Fruit fly (Drosophila melanogaster) Kc167 (cell line): ENCODE data around the gene ssp6.

Source experiments
- Myc ChIP-seq: fragments of >200 bp; optimal IDR thresholded peaks from 2 replicates; lab custom pipeline; 2017; ENCODE audit warnings: missing external identifiers
- Sin3A ChIP-seq: fragments of >200 bp; optimal IDR thresholded peaks from 2 replicates; lab custom pipeline; 2018; ENCODE audit warnings: missing external identifiers
- h ChIP-seq: fragments of >200 bp; optimal IDR thresholded peaks from 3 replicates; lab custom pipeline; 2018; ENCODE audit warnings: missing external identifiers
- insv ChIP-seq: fragments of >200 bp; optimal IDR thresholded peaks from 3 replicates; lab custom pipeline; 2018; ENCODE audit warnings: missing external identifiers
- psq ChIP-seq: fragments of >200 bp; optimal IDR thresholded peaks from 2 replicates; lab custom pipeline; 2017; ENCODE audit warnings: missing external identifiers
- ttk ChIP-seq: sonication (Bioruptor generic); optimal IDR thresholded peaks from 2 replicates; lab custom pipeline; 2017; ENCODE audit warnings: missing external identifiers

The ssp6 gene

DNA sequence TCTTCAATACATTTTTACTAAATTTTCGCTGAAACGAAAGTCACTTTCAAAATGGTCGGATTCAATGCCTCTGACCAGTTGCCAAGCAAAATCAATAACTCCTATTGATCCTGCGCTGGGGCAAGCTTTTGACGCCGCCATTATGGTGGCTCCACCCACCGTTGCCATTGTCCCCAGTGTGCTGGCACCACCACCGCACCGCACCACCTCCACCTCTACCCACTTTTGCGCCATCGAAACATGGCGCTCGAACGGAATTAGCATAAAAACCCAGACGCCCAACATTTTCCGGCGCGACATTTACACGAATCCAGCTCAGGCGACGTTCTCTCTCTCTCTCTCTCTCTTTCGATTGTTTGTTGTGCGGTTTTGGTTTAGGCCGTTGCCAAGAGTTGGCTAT is 40.4 kb downstream of the ssp6 start:
- TF ChIP-seq insv (lab: Kevin White, UChicago) (no peak), ttk (lab: Kevin White, UChicago) (no peak), psq (lab: Kevin White, UChicago) (no peak), h (no peak), Myc (lab: Kevin White, UChicago) (no peak), Sin3A (lab: Kevin White, UChicago) (no peak)

DNA sequence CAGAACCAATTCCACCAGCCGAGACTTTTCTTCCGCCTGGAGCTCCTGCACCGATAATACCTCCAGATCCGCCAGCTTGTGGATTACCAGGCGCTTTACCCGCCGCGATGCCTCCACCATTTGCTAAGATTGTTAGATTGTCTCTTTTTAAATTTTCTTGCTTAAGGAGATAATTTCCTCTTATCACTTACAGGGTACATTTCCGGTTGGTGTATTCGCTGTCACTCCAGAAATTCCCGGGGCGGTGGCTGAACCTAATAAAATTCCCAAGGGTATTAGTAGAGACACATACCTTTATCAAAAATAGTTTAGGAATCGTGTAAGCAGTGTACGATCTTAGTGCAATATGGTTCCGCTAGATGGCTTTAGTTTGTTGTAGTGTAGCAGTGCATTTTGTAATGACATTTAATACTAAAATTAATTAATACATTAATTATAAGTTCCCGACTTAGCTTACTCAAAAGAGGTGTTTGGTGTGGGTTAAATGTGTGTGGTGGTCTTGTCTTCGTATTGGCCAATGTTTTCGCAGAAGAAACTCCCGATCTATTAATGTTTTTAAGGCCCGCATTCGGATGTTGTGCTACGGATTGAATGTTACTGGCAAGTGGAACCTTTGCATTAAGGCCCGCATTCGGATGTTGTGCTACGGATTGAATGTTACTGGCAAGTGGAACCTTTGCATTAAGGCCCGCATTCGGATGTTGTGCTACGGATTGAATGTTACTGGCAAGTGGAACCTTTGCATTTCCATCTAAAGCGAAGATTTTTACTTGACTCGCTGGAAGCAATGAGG is 48.3 kb downstream of the ssp6 start:
- TF ChIP-seq insv (lab: Kevin White, UChicago) (no peak), Myc (lab: Kevin White, UChicago) (no peak), h (no peak), Sin3A (lab: Kevin White, UChicago) (no peak), ttk (lab: Kevin White, UChicago) (no peak), psq (lab: Kevin White, UChicago) (no peak)

DNA sequence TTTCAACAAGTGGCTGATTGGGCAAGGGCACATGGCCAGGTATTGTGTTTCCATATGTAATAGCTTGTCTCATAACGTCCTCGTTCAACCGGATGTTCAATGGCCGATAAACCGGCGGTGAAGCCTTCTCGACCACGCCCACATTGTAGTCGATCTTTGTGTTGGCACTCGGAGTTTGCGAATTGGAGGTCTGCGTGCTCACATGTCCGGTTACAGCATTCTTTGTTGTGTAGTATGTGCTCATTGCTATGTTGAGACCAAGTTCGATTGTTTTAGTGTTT is 48.8 kb downstream of the ssp6 start:
- TF ChIP-seq Sin3A (lab: Kevin White, UChicago) (no peak), psq (lab: Kevin White, UChicago) (no peak), Myc (lab: Kevin White, UChicago) (no peak), insv (lab: Kevin White, UChicago) (no peak), h (no peak), ttk (lab: Kevin White, UChicago) (no peak)

DNA sequence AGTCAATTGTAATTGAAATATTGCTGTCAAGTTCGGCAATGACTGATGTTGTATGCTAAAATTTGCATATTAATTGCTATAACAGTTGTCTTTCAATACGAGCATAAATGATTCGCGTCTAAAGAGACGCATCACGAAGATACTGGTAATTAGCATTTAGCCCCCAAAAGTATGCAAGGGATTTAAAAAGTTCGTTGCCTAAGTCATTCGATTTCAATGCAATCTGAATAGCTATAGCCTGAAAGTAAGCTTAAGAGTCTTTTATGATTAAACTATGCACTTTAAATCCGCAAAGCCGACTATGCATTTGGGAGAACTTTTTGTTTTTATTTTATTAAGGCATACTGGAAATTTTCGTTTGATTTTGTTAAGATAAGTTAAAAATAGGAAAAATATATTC is 53.1 kb downstream of the ssp6 start:
- TF ChIP-seq h (no peak), Sin3A (lab: Kevin White, UChicago) (no peak)

DNA sequence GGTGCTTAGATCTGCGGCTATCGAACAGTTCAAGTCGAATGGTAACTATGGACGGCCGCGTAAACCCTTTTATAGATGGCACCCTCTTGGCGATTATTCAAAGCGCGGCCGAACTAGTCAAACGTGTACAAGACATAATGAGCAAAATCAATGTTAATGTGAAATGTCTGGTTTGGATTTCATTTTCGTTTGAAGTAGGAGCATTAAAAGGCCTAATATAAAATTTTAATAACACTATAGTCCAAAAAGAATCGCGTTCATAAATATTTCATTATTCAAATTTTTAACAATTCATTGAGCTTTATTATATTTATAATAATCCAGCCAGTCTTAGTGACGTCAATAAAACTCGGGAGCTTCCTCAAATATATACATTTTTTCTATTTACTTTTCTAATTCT is 54.4 kb downstream of the ssp6 start, which contains the start of gene Lcp65Ag3:
Lcp65Ag3 (minus strand) TSS at position 46 of the 400 bp plus-strand sequence.
- TF ChIP-seq ttk (lab: Kevin White, UChicago): no peak
- no peak for TF ChIP-seq Myc (lab: Kevin White, UChicago)
- TF ChIP-seq h: no peak
- no peak for TF ChIP-seq insv (lab: Kevin White, UChicago)
- no peak for TF ChIP-seq Sin3A (lab: Kevin White, UChicago)
- no peak for TF ChIP-seq psq (lab: Kevin White, UChicago)

DNA sequence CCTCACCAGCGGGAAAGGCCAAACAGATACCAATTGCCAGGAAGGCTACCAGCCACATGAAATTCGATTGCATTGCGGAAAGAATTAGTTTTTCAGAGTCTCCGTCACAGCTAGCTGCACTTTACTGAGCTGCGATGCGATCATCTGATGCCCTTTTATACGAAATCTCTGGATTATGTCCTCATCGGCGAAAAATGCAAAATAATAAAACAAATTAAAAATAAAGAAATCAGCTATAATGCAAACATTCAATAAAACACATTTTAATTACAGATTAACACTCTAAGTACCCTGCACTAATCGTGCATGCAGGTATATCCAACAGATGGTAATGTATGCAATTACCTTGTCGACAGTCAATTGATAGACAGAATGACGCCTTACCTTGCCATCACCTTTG is 55.5 kb downstream of the ssp6 start, which contains the start of gene Cpr65Au:
Cpr65Au (minus strand) TSS at position 101 of the 400 bp plus-strand sequence.
- no peak for TF ChIP-seq Myc (lab: Kevin White, UChicago)
- no peak for TF ChIP-seq insv (lab: Kevin White, UChicago)
- TF ChIP-seq Sin3A (lab: Kevin White, UChicago): no peak
- no peak for TF ChIP-seq psq (lab: Kevin White, UChicago)
- TF ChIP-seq h: no peak
- no peak for TF ChIP-seq ttk (lab: Kevin White, UChicago)
